Worm (Caenorhabditis elegans) whole organism, early embryonic: ENCODE data around the gene str-228.

Experiments
- B0310.2 ChIP-seq: sonication (generic microtip); optimal IDR thresholded peaks from 2 replicates; lab custom pipeline; 2016; ENCODE audit warnings: mild to moderate bottlenecking, missing genetic modification characterization, missing compliant biosample characterization
- F13C5.2 ChIP-seq: sonication (generic microtip); optimal IDR thresholded peaks from 2 replicates; lab custom pipeline; 2017; ENCODE audit warnings: mild to moderate bottlenecking, missing genetic modification characterization, inconsistent platforms, missing compliant biosample characterization
- aly-1 ChIP-seq: sonication (generic microtip); optimal IDR thresholded peaks from 2 replicates; lab custom pipeline; 2016; ENCODE audit warnings: missing genetic modification characterization, missing compliant biosample characterization
- ama-1 ChIP-seq: fragments of 150-350 bp; optimal IDR thresholded peaks from 2 replicates; lab custom pipeline; 2014
- ceh-13 ChIP-seq: fragments of 200-800 bp; sonication (Bioruptor generic); optimal IDR thresholded peaks from 2 replicates; lab custom pipeline; 2018; ENCODE audit warnings: mild to moderate bottlenecking, missing genetic modification characterization, missing compliant biosample characterization
- ceh-36 ChIP-seq: sonication (generic microtip); optimal IDR thresholded peaks from 2 replicates; lab custom pipeline; 2016; ENCODE audit warnings: missing genetic modification characterization, inconsistent platforms, missing compliant biosample characterization
- ets-7 ChIP-seq: sonication (generic microtip); optimal IDR thresholded peaks from 2 replicates; lab custom pipeline; 2016; ENCODE audit warnings: missing genotype, missing genetic modification characterization, missing compliant biosample characterization
- flt-1 ChIP-seq: fragments of 200-800 bp; sonication (Bioruptor generic); IDR thresholded peaks from 2 replicates; pipeline ENCODE4 v1.3.6; 2022; ENCODE audit warnings: missing genetic modification characterization, missing compliant biosample characterization
- hmbx-1 ChIP-seq: sonication (generic microtip); optimal IDR thresholded peaks from 2 replicates; lab custom pipeline; 2016; ENCODE audit warnings: mild to moderate bottlenecking, missing genetic modification characterization, missing compliant biosample characterization
- hmg-4 ChIP-seq: fragments of 200-800 bp; sonication (Bioruptor generic); optimal IDR thresholded peaks from 2 replicates; lab custom pipeline; 2018; ENCODE audit warnings: mild to moderate bottlenecking, missing genetic modification characterization, missing compliant biosample characterization
- hnd-1 ChIP-seq: sonication (generic microtip); optimal IDR thresholded peaks from 2 replicates; lab custom pipeline; 2016; ENCODE audit warnings: missing genetic modification characterization, missing compliant biosample characterization
- pes-1 ChIP-seq: fragments of 200-800 bp; sonication (Bioruptor generic); IDR thresholded peaks from 2 replicates; pipeline ENCODE4 v1.3.6; 2022; ENCODE audit warnings: missing genetic modification reagents, missing genetic modification characterization, missing compliant biosample characterization
- scrt-1 ChIP-seq: fragments of 200-800 bp; sonication (Bioruptor generic); IDR thresholded peaks from 2 replicates; pipeline ENCODE4 v1.3.6; 2022; ENCODE audit warnings: missing genetic modification characterization, missing compliant biosample characterization
- sea-1 ChIP-seq: fragments of 200-800 bp; sonication (Bioruptor generic); conservative IDR thresholded peaks from 2 replicates; pipeline ENCODE4 v1.3.6; 2022; ENCODE audit warnings: missing genetic modification characterization, missing compliant biosample characterization
- tbx-11 ChIP-seq: fragments of 200-800 bp; sonication (Bioruptor generic); IDR thresholded peaks from 2 replicates; pipeline ENCODE4 v1.3.6; 2022; ENCODE audit warnings: missing genetic modification characterization, missing compliant biosample characterization
- tbx-37 ChIP-seq: fragments of 200-800 bp; sonication (Bioruptor generic); conservative IDR thresholded peaks from 2 replicates; pipeline ENCODE4 v1.3.6; 2022; ENCODE audit warnings: missing genetic modification reagents, missing genetic modification characterization, missing compliant biosample characterization
- tra-4 ChIP-seq: sonication (generic microtip); optimal IDR thresholded peaks from 2 replicates; lab custom pipeline; 2017; ENCODE audit warnings: missing genetic modification characterization, missing compliant biosample characterization

Gene str-228

ce11 chrV:3477496-3477895 lies 32.5 kb upstream of the str-228 start, which contains the start of gene srbc-31:
Gene srbc-31 (minus strand): TSS chrV:3477596.
- TF ChIP-seq ama-1 (no peak), ceh-13 (GFP tag; lab: Kevin White, UChicago) (no peak), B0310.2 (no peak), tbx-11 (GFP tag; lab: Robert Waterston, UW) (no peak), pes-1 (no peak), scrt-1 (GFP tag; lab: Robert Waterston, UW) (no peak), tra-4 (tag; lab: Kevin White, UChicago) (no peak), sea-1 (GFP tag; lab: Robert Waterston, UW) (no peak), hnd-1 (tag; lab: Kevin White, UChicago) (no peak)

- no peak for TF ChIP-seq ceh-36 (tag; lab: Kevin White, UChicago)
- no peak for TF ChIP-seq hnd-1 (tag; lab: Kevin White, UChicago)
- no peak for TF ChIP-seq tbx-37 (GFP tag; lab: Robert Waterston, UW)
- TF ChIP-seq hmg-4: no peak
- no peak for TF ChIP-seq tbx-11 (GFP tag; lab: Robert Waterston, UW)
Observed at ce11 chrV:3480346-3480745, 29.6 kb upstream of the str-228 start, which contains the start of gene srbc-30. Gene srbc-30 (minus strand): TSS chrV:3480446.

ce11 chrV:3482550-3483002 lies 27.4 kb upstream of the str-228 start, which contains the start of gene lys-7:
Gene lys-7 (minus strand): TSS chrV:3482600.
- TF ChIP-seq ama-1 (no peak), F13C5.2 (tag; lab: Kevin White, UChicago) (no peak), pes-1 (no peak), tbx-37 (GFP tag; lab: Robert Waterston, UW) (no peak), B0310.2 (no peak)

- TF ChIP-seq hmbx-1 (tag; lab: Kevin White, UChicago) (no peak), ceh-36 (tag; lab: Kevin White, UChicago) (no peak)
Observed at ce11 chrV:3484702-3485101, 25.3 kb upstream of the str-228 start, which contains the start of gene srbc-33. Gene srbc-33 (minus strand): TSS chrV:3484802.

ce11 chrV:3486857-3487256 lies 23.1 kb upstream of the str-228 start, which contains the start of gene srbc-32:
Gene srbc-32 (minus strand): TSS chrV:3486957.
- TF ChIP-seq sea-1 (GFP tag; lab: Robert Waterston, UW) (no peak), pes-1 (no peak), flt-1 (GFP tag; lab: Robert Waterston, UW) (no peak), ets-7 (tag; lab: Kevin White, UChicago) (no peak), ceh-13 (GFP tag; lab: Kevin White, UChicago) (no peak), hnd-1 (tag; lab: Kevin White, UChicago) (no peak), hmbx-1 (tag; lab: Kevin White, UChicago) (no peak), B0310.2 (no peak), aly-1 (tag; lab: Kevin White, UChicago) (no peak), ceh-36 (tag; lab: Kevin White, UChicago) (no peak), F13C5.2 (tag; lab: Kevin White, UChicago) (no peak)

ce11 chrV:3490435-3490834 lies 19.5 kb upstream of the str-228 start, which contains the start of gene srbc-36:
Gene srbc-36 (minus strand): TSS chrV:3490535.
- TF ChIP-seq ama-1 (no peak), ceh-36 (tag; lab: Kevin White, UChicago) (no peak), hnd-1 (tag; lab: Kevin White, UChicago) (no peak), F13C5.2 (tag; lab: Kevin White, UChicago) (no peak), hmg-4 (no peak), ceh-13 (GFP tag; lab: Kevin White, UChicago) (no peak), aly-1 (tag; lab: Kevin White, UChicago) (no peak), B0310.2 (no peak), pes-1 (no peak), scrt-1 (GFP tag; lab: Robert Waterston, UW) (no peak), tra-4 (tag; lab: Kevin White, UChicago) (no peak), tbx-11 (GFP tag; lab: Robert Waterston, UW) (no peak), tbx-37 (GFP tag; lab: Robert Waterston, UW) (no peak), hmbx-1 (tag; lab: Kevin White, UChicago) (no peak), sea-1 (GFP tag; lab: Robert Waterston, UW) (no peak), flt-1 (GFP tag; lab: Robert Waterston, UW) (no peak), ets-7 (tag; lab: Kevin White, UChicago) (no peak)

ce11 chrV:3496880-3497279 lies 13.1 kb upstream of the str-228 start, which contains the start of gene C07G3.15:
Gene C07G3.15 (minus strand): TSS chrV:3496980.
- TF ChIP-seq tbx-37 (GFP tag; lab: Robert Waterston, UW) (no peak), ama-1 (no peak), hmbx-1 (tag; lab: Kevin White, UChicago) (no peak), flt-1 (GFP tag; lab: Robert Waterston, UW) (no peak), scrt-1 (GFP tag; lab: Robert Waterston, UW) (no peak), tbx-11 (GFP tag; lab: Robert Waterston, UW) (no peak), hnd-1 (tag; lab: Kevin White, UChicago) (no peak), ceh-13 (GFP tag; lab: Kevin White, UChicago) (no peak), ets-7 (tag; lab: Kevin White, UChicago) (no peak), tra-4 (tag; lab: Kevin White, UChicago) (no peak), aly-1 (tag; lab: Kevin White, UChicago) (no peak), F13C5.2 (tag; lab: Kevin White, UChicago) (no peak), pes-1 (no peak), sea-1 (GFP tag; lab: Robert Waterston, UW) (no peak), B0310.2 (no peak), ceh-36 (tag; lab: Kevin White, UChicago) (no peak), hmg-4 (no peak)

- TF ChIP-seq tbx-37 (GFP tag; lab: Robert Waterston, UW): no peak
- TF ChIP-seq ama-1: no peak
- no peak for TF ChIP-seq tra-4 (tag; lab: Kevin White, UChicago)
- no peak for TF ChIP-seq tbx-11 (GFP tag; lab: Robert Waterston, UW)
- no peak for TF ChIP-seq scrt-1 (GFP tag; lab: Robert Waterston, UW)
- no peak for TF ChIP-seq pes-1
- no peak for TF ChIP-seq hnd-1 (tag; lab: Kevin White, UChicago)
- no peak for TF ChIP-seq ceh-13 (GFP tag; lab: Kevin White, UChicago)
- TF ChIP-seq hmg-4: no peak
- TF ChIP-seq ets-7 (tag; lab: Kevin White, UChicago): no peak
- no peak for TF ChIP-seq aly-1 (tag; lab: Kevin White, UChicago)
- TF ChIP-seq ceh-36 (tag; lab: Kevin White, UChicago): no peak
- TF ChIP-seq F13C5.2 (tag; lab: Kevin White, UChicago): no peak
- no peak for TF ChIP-seq B0310.2
- TF ChIP-seq flt-1 (GFP tag; lab: Robert Waterston, UW): no peak
- no peak for TF ChIP-seq hmbx-1 (tag; lab: Kevin White, UChicago)
- no peak for TF ChIP-seq sea-1 (GFP tag; lab: Robert Waterston, UW)
Observed at ce11 chrV:3502038-3502437, 7.9 kb upstream of the str-228 start, which contains the start of the genes C07G3.8 and C07G3.10. Gene C07G3.8 (minus strand): TSS chrV:3502138. Gene C07G3.10 (plus strand): TSS chrV:3502307.
